Worm (Caenorhabditis elegans) whole organism, late embryonic: Measurements from ENCODE around the gene K01G12.22.

Source experiments
- ceh-19 ChIP-seq: fragments of 200-800 bp; sonication (Bioruptor generic); optimal IDR thresholded peaks from 2 replicates; lab custom pipeline; 2018; ENCODE audit warnings: mild to moderate bottlenecking, missing genetic modification characterization, missing compliant biosample characterization
- lin-11 ChIP-seq: fragments of 200-800 bp; sonication (Bioruptor generic); optimal IDR thresholded peaks from 2 replicates; lab custom pipeline; 2018; ENCODE audit warnings: mild to moderate bottlenecking, missing genetic modification characterization, missing compliant biosample characterization
- sox-4 ChIP-seq: sonication (generic microtip); optimal IDR thresholded peaks from 2 replicates; lab custom pipeline; 2017; ENCODE audit warnings: mild to moderate bottlenecking, missing genetic modification characterization, inconsistent platforms, missing compliant biosample characterization
- zip-5 ChIP-seq: sonication (generic microtip); optimal IDR thresholded peaks from 2 replicates; lab custom pipeline; 2016; ENCODE audit warnings: missing genetic modification characterization, missing compliant biosample characterization

DNA sequence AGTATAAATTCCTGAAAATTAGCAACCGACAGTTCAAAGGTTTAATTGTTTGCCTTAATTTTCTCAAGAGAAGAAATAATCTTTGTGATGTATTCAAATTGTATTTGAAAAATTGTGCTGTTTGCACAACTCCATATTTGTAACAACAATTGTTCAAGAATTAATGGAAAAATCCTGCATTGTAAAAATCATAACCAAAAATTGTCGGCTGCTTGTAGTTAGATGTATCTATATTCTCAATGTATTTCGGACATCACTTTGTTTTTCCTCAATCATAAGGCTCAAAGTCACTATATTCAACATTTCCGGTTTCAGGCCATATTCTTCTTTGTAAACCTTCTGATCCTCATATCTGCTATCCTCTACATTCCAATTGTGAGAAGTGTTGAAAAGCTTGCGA is 49.0 kb upstream of the K01G12.22 start:
- TF ChIP-seq ceh-19 (GFP tag; lab: Kevin White, UChicago) (no peak), zip-5 (tag; lab: Kevin White, UChicago) (no peak), lin-11 (no peak), sox-4 (no peak)
